Worm (Caenorhabditis elegans) whole organism, dauer: ENCODE results near the gene drp-1.

Experiments used
- unc-62 ChIP-seq: sonication (generic microtip); optimal IDR thresholded peaks from 2 replicates; lab custom pipeline; 2017; ENCODE audit warnings: missing biosample characterization, missing genetic modification reagents, missing genetic modification characterization

Gene drp-1

ce11 chrIV:5583184-5583583 is 44.9 kb downstream of the drp-1 start:
- no peak for TF ChIP-seq unc-62 (GFP tag; lab: Kevin White, UChicago)

ce11 chrIV:5584384-5584783 is 46.1 kb downstream of the drp-1 start, which contains the start of gene fkh-7:
TSS of gene fkh-7 (plus strand) at chrIV:5584684.
- no peak for TF ChIP-seq unc-62 (GFP tag; lab: Kevin White, UChicago)

ce11 chrIV:5586320-5586720 is 48.0 kb downstream of the drp-1 start:
- TF ChIP-seq unc-62 (GFP tag; lab: Kevin White, UChicago): no peak

- TF ChIP-seq unc-62 (GFP tag; lab: Kevin White, UChicago): no peak
Observed at ce11 chrIV:5587964-5588860, 49.9 kb downstream of the drp-1 start.

ce11 chrIV:5590120-5590519 is 51.8 kb downstream of the drp-1 start:
- TF ChIP-seq unc-62 (GFP tag; lab: Kevin White, UChicago): no peak
